Worm (Caenorhabditis elegans) whole organism, mixed stage, embryonic: ENCODE measurements around the gene cyp-33C11.

Source experiments
- blmp-1 ChIP-seq: fragments of 150-350 bp; optimal IDR thresholded peaks from 2 replicates; lab custom pipeline; 2014; ENCODE audit warnings: missing biosample characterization, missing genetic modification characterization
- ces-1 ChIP-seq: fragments of 150-350 bp; optimal IDR thresholded peaks from 2 replicates; lab custom pipeline; 2014; ENCODE audit warnings: missing biosample characterization, missing genetic modification reagents, missing genetic modification characterization
- nhr-12 ChIP-seq: fragments of 150-350 bp; optimal IDR thresholded peaks from 2 replicates; lab custom pipeline; 2014; ENCODE audit warnings: missing biosample characterization, missing genetic modification characterization
- nhr-237 ChIP-seq: fragments of 150-350 bp; optimal IDR thresholded peaks from 2 replicates; lab custom pipeline; 2014; ENCODE audit warnings: missing biosample characterization, missing genetic modification characterization
- nhr-76 ChIP-seq: sonication (generic microtip); optimal IDR thresholded peaks from 2 replicates; lab custom pipeline; 2017; ENCODE audit warnings: missing biosample characterization, missing genetic modification characterization
- sem-2 ChIP-seq: fragments of 200-800 bp; sonication (Bioruptor generic); optimal IDR thresholded peaks from 2 replicates; lab custom pipeline; 2018; ENCODE audit warnings: mild to moderate bottlenecking, missing genetic modification characterization, missing compliant biosample characterization
- ztf-11 ChIP-seq: fragments of 150-350 bp; optimal IDR thresholded peaks from 2 replicates; lab custom pipeline; 2014; ENCODE audit warnings: missing biosample characterization, missing genetic modification characterization

ce11 chrV:712882-713281 is at the start of gene cyp-33C11:
- TF ChIP-seq ztf-11 (tag; lab: Kevin White, UChicago): no peak
- no peak for TF ChIP-seq blmp-1 (tag; lab: Kevin White, UChicago)
- TF ChIP-seq sem-2: no peak
- no peak for TF ChIP-seq nhr-12 (tag; lab: Kevin White, UChicago)
- no peak for TF ChIP-seq ces-1 (GFP tag; lab: Kevin White, UChicago)
- no peak for TF ChIP-seq nhr-237 (tag; lab: Kevin White, UChicago)
- no peak for TF ChIP-seq nhr-76 (tag; lab: Kevin White, UChicago)
